Fruit fly (Drosophila melanogaster): ENCODE results near the gene CG33189.

- TF ChIP-seq Lpt (GFP tag; optimal IDR thresholded peaks at IDR 0.05) (peak; percentile 73), CG1621 (tag; optimal IDR thresholded peaks at IDR 0.05) (peak; percentile 69)
Measured at dm6 chr3R:8788722-8789400, 8.3 kb upstream of the CG33189 start.

Measured in whole organism, prepupa.